Worm (Caenorhabditis elegans): Measurements from ENCODE around the gene rsu-1.

DNA sequence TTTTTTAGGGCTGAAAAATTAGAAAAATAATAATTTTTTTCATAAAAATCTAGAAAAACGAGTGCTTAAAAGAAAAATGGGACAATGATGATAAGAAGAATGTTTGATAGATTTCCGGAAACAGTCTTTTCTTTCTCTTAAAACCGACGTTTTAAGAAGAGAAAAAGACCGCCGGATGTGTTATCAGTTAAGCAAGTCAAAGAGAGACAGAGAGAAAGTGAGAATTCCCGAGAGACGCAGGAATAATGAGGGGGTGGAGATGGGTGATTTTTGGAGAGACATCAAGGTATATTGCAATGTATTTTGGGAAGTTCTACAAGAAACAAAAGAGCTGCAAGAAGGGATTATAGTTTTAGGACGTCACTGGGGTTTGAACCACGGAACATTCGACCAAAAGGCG, 3.7 kb downstream of the rsu-1 start, which contains the start of gene C34C12.9:
- TF ChIP-seq lsy-2 (tag; optimal IDR thresholded peaks at IDR 0.05), result no peak
- no peak for TF ChIP-seq elt-3 (tag; optimal IDR thresholded peaks at IDR 0.05)
- TF ChIP-seq sptf-1 (tag; optimal IDR thresholded peaks at IDR 0.05), result no peak
- no peak for TF ChIP-seq bed-3 (GFP tag; optimal IDR thresholded peaks at IDR 0.05)
- TF ChIP-seq snpc-4 (tag; optimal IDR thresholded peaks at IDR 0.05), result no peak
- TF ChIP-seq unc-62 (GFP tag; optimal IDR thresholded peaks at IDR 0.05), result no peak
- no peak for TF ChIP-seq nhr-12 (tag; optimal IDR thresholded peaks at IDR 0.05)
- TF ChIP-seq pha-4 (tag; optimal IDR thresholded peaks at IDR 0.05), result no peak
- TF ChIP-seq flh-1 (GFP tag; optimal IDR thresholded peaks at IDR 0.05), result no peak
- TF ChIP-seq ceh-39 (tag; optimal IDR thresholded peaks at IDR 0.05), result no peak
- TF ChIP-seq unc-39 (tag; optimal IDR thresholded peaks at IDR 0.05), result no peak
- TF ChIP-seq elt-1 (tag; optimal IDR thresholded peaks at IDR 0.05; ENCODE audit: borderline replicate concordance, insufficient read depth), result no peak
- TF ChIP-seq ces-1 (GFP tag; optimal IDR thresholded peaks at IDR 0.05), result no peak
- TF ChIP-seq M03D4.4 (tag; optimal IDR thresholded peaks at IDR 0.05), result no peak
